Fruit fly (Drosophila melanogaster) whole organism, embryonic: Measurements from ENCODE around the gene CG42823.

Source experiments
- CG10267 ChIP-seq: fragments of 200-800 bp; sonication (Bioruptor generic); optimal IDR thresholded peaks from 2 replicates; lab custom pipeline; 2018; ENCODE audit warnings: missing biosample characterization, mild to moderate bottlenecking, missing genetic modification characterization, moderate library complexity
- CG10462 ChIP-seq: fragments of 200-800 bp; sonication (Bioruptor generic); optimal IDR thresholded peaks from 2 replicates; lab custom pipeline; 2016; ENCODE audit warnings: missing biosample characterization, missing genetic modification characterization
- CG11085 ChIP-seq: fragments of 200-800 bp; sonication (Bioruptor generic); IDR thresholded peaks from 2 replicates; pipeline ENCODE4 v1.3.6; 2022; ENCODE audit warnings: missing biosample characterization, missing genetic modification characterization
- CG11247 ChIP-seq: fragments of 200-800 bp; sonication (Bioruptor generic); IDR thresholded peaks from 2 replicates; pipeline ENCODE4 v1.3.6; 2022; ENCODE audit warnings: missing biosample characterization, missing genetic modification characterization
- CG11398 ChIP-seq: fragments of 200-800 bp; sonication (Bioruptor generic); optimal IDR thresholded peaks from 2 replicates; lab custom pipeline; 2016; ENCODE audit warnings: missing biosample characterization, missing genetic modification characterization
- CG11456 ChIP-seq: fragments of 200-800 bp; sonication (Bioruptor generic); IDR thresholded peaks from 3 replicates; pipeline ENCODE4 v1.3.6; 2022; ENCODE audit warnings: missing biosample characterization, missing genetic modification characterization
- CG11504 ChIP-seq: fragments of 200-800 bp; sonication (Bioruptor generic); optimal IDR thresholded peaks from 3 replicates; lab custom pipeline; 2019; ENCODE audit warnings: missing biosample characterization, mild to moderate bottlenecking, missing genetic modification characterization, moderate library complexity
- CG14014 ChIP-seq: fragments of 200-800 bp; sonication (Bioruptor generic); IDR thresholded peaks from 2 replicates; pipeline ENCODE4 v1.3.6; 2022; ENCODE audit warnings: missing biosample characterization, missing genetic modification characterization
- CG14860 ChIP-seq: fragments of 200-800 bp; sonication (Bioruptor generic); IDR thresholded peaks from 3 replicates; pipeline ENCODE4 v1.3.6; 2022; ENCODE audit warnings: missing biosample characterization, missing genetic modification characterization; ENCODE audit not compliant: partially characterized antibody
- CG15601 ChIP-seq: fragments of 200-800 bp; sonication (Bioruptor generic); optimal IDR thresholded peaks from 3 replicates; lab custom pipeline; 2019; ENCODE audit warnings: missing biosample characterization, mild to moderate bottlenecking, missing genetic modification characterization, moderate library complexity
- CG18599 ChIP-seq: fragments of 200-800 bp; sonication (Bioruptor generic); optimal IDR thresholded peaks from 3 replicates; lab custom pipeline; 2017; ENCODE audit warnings: missing biosample characterization, missing genetic modification characterization, mild to moderate bottlenecking, moderate library complexity, missing genetic modification reagents
- CG2712 ChIP-seq: fragments of 200-800 bp; optimal IDR thresholded peaks from 3 replicates; lab custom pipeline; 2019; ENCODE audit warnings: missing biosample characterization, mild to moderate bottlenecking, missing genetic modification characterization, moderate library complexity
- CG2889 ChIP-seq: fragments of 200-800 bp; sonication (Bioruptor generic); IDR thresholded peaks from 3 replicates; pipeline ENCODE4 v1.3.6; 2022; ENCODE audit warnings: missing biosample characterization, missing genetic modification characterization
- CG32772 ChIP-seq: fragments of 200-800 bp; sonication (Bioruptor generic); IDR thresholded peaks from 2 replicates; pipeline ENCODE4 v1.3.6; 2022; ENCODE audit warnings: missing biosample characterization, missing genetic modification characterization
- CG3407 ChIP-seq: fragments of 200-800 bp; sonication (Bioruptor generic); optimal IDR thresholded peaks from 2 replicates; lab custom pipeline; 2018; ENCODE audit warnings: missing biosample characterization, mild to moderate bottlenecking, missing genetic modification characterization
- CG3726 ChIP-seq: fragments of 200-800 bp; sonication (Bioruptor generic); IDR thresholded peaks from 3 replicates; pipeline ENCODE4, ENCODE4 v1.3.6; 2022; ENCODE audit warnings: missing biosample characterization, missing genetic modification characterization
- CG4328 ChIP-seq: fragments of 200-800 bp; sonication (Bioruptor generic); optimal IDR thresholded peaks from 3 replicates; lab custom pipeline; 2017; ENCODE audit warnings: missing biosample characterization, missing genetic modification reagents, missing genetic modification characterization
- CG4617 ChIP-seq: fragments of 200-800 bp; sonication (Bioruptor generic); optimal IDR thresholded peaks from 3 replicates; lab custom pipeline; 2016; ENCODE audit warnings: missing biosample characterization, missing genetic modification characterization, borderline replicate concordance
- CG6254 ChIP-seq: fragments of 200-800 bp; sonication (Bioruptor generic); optimal IDR thresholded peaks from 3 replicates; lab custom pipeline; 2017; ENCODE audit warnings: mild to moderate bottlenecking, missing biosample characterization, missing genetic modification reagents, missing genetic modification characterization
- CG7786 ChIP-seq: fragments of 200-800 bp; sonication (Bioruptor generic); optimal IDR thresholded peaks from 2 replicates; lab custom pipeline; 2016; ENCODE audit warnings: missing biosample characterization, missing genetic modification characterization
- CG7963 ChIP-seq: fragments of 200-800 bp; sonication (Bioruptor generic); IDR thresholded peaks from 3 replicates; pipeline ENCODE4 v1.3.6; 2022; ENCODE audit warnings: missing biosample characterization, missing genetic modification characterization; ENCODE audit not compliant: partially characterized antibody
- CG8281 ChIP-seq: fragments of 200-800 bp; sonication (Bioruptor generic); optimal IDR thresholded peaks from 2 replicates; lab custom pipeline; 2018; ENCODE audit warnings: missing biosample characterization, mild to moderate bottlenecking, missing genetic modification characterization, moderate library complexity
- D19A ChIP-seq: fragments of 200-800 bp; optimal IDR thresholded peaks from 3 replicates; lab custom pipeline; 2019; ENCODE audit warnings: missing biosample characterization, mild to moderate bottlenecking, missing genetic modification characterization, moderate library complexity
- Drgx ChIP-seq: fragments of 200-800 bp; sonication (Bioruptor generic); IDR thresholded peaks from 2 replicates; pipeline ENCODE4 v1.3.6; 2022; ENCODE audit warnings: missing biosample characterization, missing genetic modification characterization
- Fer2 ChIP-seq: fragments of 200-800 bp; sonication (Bioruptor generic); optimal IDR thresholded peaks from 2 replicates; lab custom pipeline; 2018; ENCODE audit warnings: missing biosample characterization, mild to moderate bottlenecking, missing genetic modification characterization, moderate library complexity
- H15 ChIP-seq: fragments of 200-800 bp; sonication (Bioruptor generic); IDR thresholded peaks from 3 replicates; pipeline ENCODE4 v1.3.6; 2022; ENCODE audit warnings: missing biosample characterization, missing genetic modification characterization
- HLH54F ChIP-seq: fragments of 200-800 bp; sonication (Bioruptor generic); optimal IDR thresholded peaks from 3 replicates; lab custom pipeline; 2016; ENCODE audit warnings: missing biosample characterization, missing genetic modification characterization
- Hey ChIP-seq: fragments of 200-800 bp; sonication (Bioruptor generic); optimal IDR thresholded peaks from 3 replicates; lab custom pipeline; 2018; ENCODE audit warnings: missing biosample characterization, mild to moderate bottlenecking, missing genetic modification characterization
- Myb ChIP-seq: fragments of 200-800 bp; sonication (Bioruptor generic); optimal IDR thresholded peaks from 2 replicates; lab custom pipeline; 2016; ENCODE audit warnings: missing biosample characterization, missing genetic modification characterization
- Rfx ChIP-seq: fragments of 200-800 bp; sonication (Bioruptor generic); IDR thresholded peaks from 2 replicates; pipeline ENCODE4 v1.3.6; 2022; ENCODE audit warnings: missing biosample characterization, missing genetic modification characterization
- Six4 ChIP-seq: fragments of 200-800 bp; sonication (Bioruptor generic); optimal IDR thresholded peaks from 2 replicates; lab custom pipeline; 2016; ENCODE audit warnings: missing biosample characterization, missing genetic modification characterization
- Spps ChIP-seq: fragments of 200-800 bp; sonication (Bioruptor generic); optimal IDR thresholded peaks from 2 replicates; lab custom pipeline; 2018; ENCODE audit warnings: missing biosample characterization, mild to moderate bottlenecking, missing genetic modification characterization
- al ChIP-seq: fragments of 200-800 bp; sonication (Bioruptor generic); IDR thresholded peaks from 2 replicates; pipeline ENCODE4 v1.3.6; 2022; ENCODE audit warnings: missing biosample characterization, missing genetic modification characterization
- ap ChIP-seq: fragments of 200-800 bp; sonication (Bioruptor generic); IDR thresholded peaks from 2 replicates; pipeline ENCODE4 v1.3.6; 2022; ENCODE audit warnings: missing biosample characterization, missing genetic modification characterization
- ato ChIP-seq: fragments of 200-800 bp; sonication (Bioruptor generic); IDR thresholded peaks from 2 replicates; pipeline ENCODE4 v1.3.6; 2022; ENCODE audit warnings: missing biosample characterization, missing genetic modification characterization; ENCODE audit not compliant: partially characterized antibody
- chm ChIP-seq: fragments of 200-800 bp; sonication (Bioruptor generic); IDR thresholded peaks from 2 replicates; pipeline ENCODE4 v1.3.6; 2022; ENCODE audit warnings: missing biosample characterization, missing genetic modification characterization
- dan ChIP-seq: fragments of 200-800 bp; sonication (Bioruptor generic); IDR thresholded peaks from 2 replicates; pipeline ENCODE4 v1.3.6; 2022; ENCODE audit warnings: missing biosample characterization, missing genetic modification characterization
- danr ChIP-seq: fragments of 200-800 bp; sonication (Bioruptor generic); IDR thresholded peaks from 2 replicates; pipeline ENCODE4 v1.3.6; 2022; ENCODE audit warnings: missing biosample characterization, missing genetic modification characterization
- gcm ChIP-seq: fragments of 200-800 bp; sonication (Bioruptor generic); optimal IDR thresholded peaks from 2 replicates; lab custom pipeline; 2019; ENCODE audit warnings: missing biosample characterization, mild to moderate bottlenecking, missing genetic modification characterization, moderate library complexity
- gem ChIP-seq: fragments of 200-800 bp; sonication (Bioruptor generic); optimal IDR thresholded peaks from 2 replicates; lab custom pipeline; 2019; ENCODE audit warnings: missing biosample characterization, mild to moderate bottlenecking, missing genetic modification characterization, moderate library complexity
- gsb ChIP-seq: fragments of 200-800 bp; sonication (Bioruptor generic); IDR thresholded peaks from 2 replicates; pipeline ENCODE4 v1.3.6; 2022; ENCODE audit warnings: missing biosample characterization, missing genetic modification characterization
- hb ChIP-seq: fragments of 200-800 bp; sonication (Bioruptor generic); IDR thresholded peaks from 3 replicates; pipeline ENCODE4 v1.3.6; 2022; ENCODE audit warnings: missing biosample characterization, missing genetic modification characterization; ENCODE audit not compliant: partially characterized antibody
- ind ChIP-seq: fragments of 200-800 bp; sonication (Bioruptor generic); optimal IDR thresholded peaks from 3 replicates; lab custom pipeline; 2016; ENCODE audit warnings: missing biosample characterization, missing genetic modification characterization
- jumu ChIP-seq: fragments of 200-800 bp; sonication (Bioruptor generic); optimal IDR thresholded peaks from 3 replicates; lab custom pipeline; 2016; ENCODE audit warnings: missing biosample characterization, missing genetic modification characterization
- nom ChIP-seq: fragments of 200-800 bp; sonication (Bioruptor generic); optimal IDR thresholded peaks from 2 replicates; lab custom pipeline; 2017; ENCODE audit warnings: missing biosample characterization, missing genetic modification characterization, mild to moderate bottlenecking, moderate library complexity, missing genetic modification reagents
- pan ChIP-seq, 4 experiments: fragments of >200 bp in 3 of 4; fragments of 200-800 bp in 1 of 4; sonication (Bioruptor generic) in 1 of 4; optimal IDR thresholded peaks in 3 of 4; IDR thresholded peaks in 1 of 4; 2 replicates each; pipeline versions ENCODE4 v1.3.6 to Lab custom; 2017 to 2022; ENCODE audit warnings: missing biosample characterization in 2 of 4, missing genetic modification characterization in 2 of 4, mixed read lengths in 1 of 4
- pho ChIP-seq: fragments of 200-800 bp; sonication (Bioruptor generic); optimal IDR thresholded peaks from 2 replicates; lab custom pipeline; 2016; ENCODE audit warnings: missing biosample characterization, missing genetic modification characterization
- usp ChIP-seq: fragments of >200 bp; optimal IDR thresholded peaks from 2 replicates; lab custom pipeline; 2017; ENCODE audit warnings: missing biosample characterization, missing genetic modification characterization
- wek ChIP-seq: fragments of 200-800 bp; sonication (Bioruptor generic); optimal IDR thresholded peaks from 3 replicates; lab custom pipeline; 2018; ENCODE audit warnings: missing biosample characterization, mild to moderate bottlenecking, missing genetic modification characterization, moderate library complexity

Gene CG42823

DNA sequence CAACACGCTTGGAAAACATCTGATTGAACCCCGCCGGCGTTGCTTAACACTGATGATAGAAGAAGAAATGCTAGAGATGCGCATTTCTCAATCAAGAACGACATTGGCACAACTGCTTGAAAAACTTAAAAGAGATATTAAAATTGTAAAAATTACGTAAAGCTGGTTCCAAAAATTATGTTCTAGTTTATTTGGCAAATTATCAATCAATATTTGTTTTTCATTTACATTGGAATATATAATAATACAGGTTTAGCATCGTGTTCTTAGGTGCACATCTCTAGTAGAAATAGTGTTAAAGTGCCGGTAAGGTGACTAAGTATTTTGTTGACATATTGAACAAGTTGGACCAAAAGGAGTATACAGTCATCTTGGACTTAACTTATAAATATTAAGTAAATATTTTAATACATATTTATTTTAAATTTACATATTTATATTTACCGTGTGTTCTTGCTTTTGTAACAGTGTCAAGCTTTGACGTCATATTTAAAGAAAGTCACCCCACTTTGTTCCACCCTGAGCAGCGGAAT lies 13.5 kb downstream of the CG42823 start, which contains the start of the genes Brf and sds22 (continued):
- TF ChIP-seq CG7786 = peak; percentile 95
- TF ChIP-seq CG11456 (GFP tag; lab: Robert Waterston, UW) = peak; percentile 90
- peak; percentile 97 for TF ChIP-seq pho
- peak; percentile 100 for TF ChIP-seq CG10267 (tag; lab: Kevin White, UChicago)
- peak; percentile 92 for TF ChIP-seq CG11247 (GFP tag; lab: Robert Waterston, UW)
- TF ChIP-seq CG11085 (GFP tag; lab: Robert Waterston, UW) = peak; percentile 84
- peak; percentile 75; the same call in 2 of the 3 replicates for TF ChIP-seq CG3726
- peak; percentile 97 for TF ChIP-seq HLH54F (GFP tag; lab: Kevin White, UChicago)
- TF ChIP-seq CG18599 (GFP tag; lab: Kevin White, UChicago) = peak; percentile 96
- peak; percentile 87 for TF ChIP-seq D19A
- peak; percentile 97 for TF ChIP-seq ind (GFP tag; lab: Kevin White, UChicago)
- peak; percentile 76 for TF ChIP-seq Hey (tag; lab: Kevin White, UChicago)
- TF ChIP-seq Spps (tag; lab: Kevin White, UChicago) = peak; percentile 93
- peak; percentile 90 for TF ChIP-seq gcm (GFP tag; lab: Kevin White, UChicago)
- TF ChIP-seq Myb (GFP tag; lab: Kevin White, UChicago) = peak; percentile 81
- peak; percentile 86 for TF ChIP-seq dan (GFP tag; lab: Robert Waterston, UW)
- peak; percentile 83 for TF ChIP-seq Drgx (GFP tag; lab: Robert Waterston, UW)
- peak; percentile 94 for TF ChIP-seq CG11504
- TF ChIP-seq CG2889 (GFP tag; lab: Robert Waterston, UW) = peak; percentile 91
- TF ChIP-seq CG4617 (GFP tag; lab: Kevin White, UChicago) = peak; percentile 95
- peak; percentile 83 for TF ChIP-seq nom (GFP tag; lab: Kevin White, UChicago)
- peak; percentile 97 for TF ChIP-seq Rfx (GFP tag; lab: Robert Waterston, UW)
- peak; percentile 94 for TF ChIP-seq Six4 (GFP tag; lab: Kevin White, UChicago)
- TF ChIP-seq wek (GFP tag; lab: Kevin White, UChicago) = peak; percentile 62
- 0 out of 3 replicates have a peak, but pooled peaks have one; percentile 48 for TF ChIP-seq CG7963 (GFP tag; lab: Robert Waterston, UW)
- peak; percentile 90 for TF ChIP-seq H15 (GFP tag; lab: Robert Waterston, UW)
- peak; percentile 85 for TF ChIP-seq CG3407 (GFP tag; lab: Kevin White, UChicago)
- peak; percentile 93 for TF ChIP-seq CG32772 (GFP tag; lab: Robert Waterston, UW)
- TF ChIP-seq al (GFP tag; lab: Robert Waterston, UW) = peak; percentile 92
- TF ChIP-seq danr = peak; percentile 87
- TF ChIP-seq usp (GFP tag; lab: Kevin White, UChicago) = no peak
- TF ChIP-seq jumu = peak; percentile 94
- TF ChIP-seq CG6254 (GFP tag; lab: Kevin White, UChicago) = peak; percentile 78
- TF ChIP-seq CG4328 = peak; percentile 95
- TF ChIP-seq CG2712 = peak; percentile 96
- TF ChIP-seq chm (GFP tag; lab: Robert Waterston, UW) = peak; percentile 73
- peak; percentile 73 for TF ChIP-seq ap (GFP tag; lab: Robert Waterston, UW)
- TF ChIP-seq CG15601 (tag; lab: Kevin White, UChicago) = peak; percentile 98
- peak; percentile 98 for TF ChIP-seq gem (tag; lab: Kevin White, UChicago)
- TF ChIP-seq CG11398 (GFP tag; lab: Kevin White, UChicago) = peak; percentile 90
- TF ChIP-seq hb = no peak
- no peak for TF ChIP-seq pan (optimal IDR thresholded peaks at IDR 0.05; lab: Kevin White, UChicago)
- peak in 1 of 2 experiments; percentile 93 for TF ChIP-seq pan (GFP tag; optimal IDR thresholded peaks at IDR 0.05 in 1 of 2, IDR thresholded peaks at IDR 0.05 in 1 of 2)
- peak; percentile 75 for TF ChIP-seq gsb (GFP tag; lab: Robert Waterston, UW)
- peak; percentile 93 for TF ChIP-seq CG10462
- no peak for TF ChIP-seq ato (GFP tag; lab: Robert Waterston, UW)
- peak; percentile 93 for TF ChIP-seq CG14014
- TF ChIP-seq CG8281 (tag; lab: Kevin White, UChicago) = peak; percentile 85
- TF ChIP-seq Fer2 (tag; lab: Kevin White, UChicago) = peak; percentile 96
- TF ChIP-seq CG14860 (GFP tag; lab: Robert Waterston, UW) = peak; percentile 74; the same call in 2 of the 3 replicates
